Fruit fly (Drosophila melanogaster) whole organism, pupa: ENCODE results near the gene Sulf1.

Experiments
- CG12605 ChIP-seq: fragments of 200-800 bp; sonication (Bioruptor generic); IDR thresholded peaks from 2 replicates; pipeline ENCODE4 v1.3.6; 2022; ENCODE audit warnings: missing biosample characterization, missing genetic modification characterization
- CG9948 ChIP-seq: fragments of 200-800 bp; sonication (Bioruptor generic); optimal IDR thresholded peaks from 2 replicates; lab custom pipeline; 2018; ENCODE audit warnings: missing biosample characterization, mild to moderate bottlenecking, missing genetic modification characterization, moderate library complexity
- Ets98B ChIP-seq: fragments of 200-800 bp; sonication (Bioruptor generic); IDR thresholded peaks from 2 replicates; pipeline ENCODE4 v1.3.6; 2022; ENCODE audit warnings: missing biosample characterization, missing genetic modification characterization
- Pif1B ChIP-seq: fragments of 200-800 bp; sonication (Bioruptor generic); optimal IDR thresholded peaks from 3 replicates; lab custom pipeline; 2016; ENCODE audit warnings: missing biosample characterization, missing genetic modification characterization
- Snoo ChIP-seq: fragments of 200-800 bp; sonication (Bioruptor generic); optimal IDR thresholded peaks from 3 replicates; lab custom pipeline; 2017; ENCODE audit warnings: missing biosample characterization, mild to moderate bottlenecking, missing genetic modification characterization, inconsistent platforms
- rn ChIP-seq: fragments of 200-800 bp; sonication (Bioruptor generic); IDR thresholded peaks from 2 replicates; pipeline ENCODE4 v1.3.6; 2022; ENCODE audit warnings: missing biosample characterization, missing genetic modification characterization

dm6 chr3R:16374101-16374500 lies 34.7 kb upstream of the Sulf1 start:
- no peak for TF ChIP-seq rn
- no peak for TF ChIP-seq Pif1B
- TF ChIP-seq Snoo = no peak
- no peak for TF ChIP-seq CG9948 (tag; lab: Kevin White, UChicago)
- no peak for TF ChIP-seq CG12605 (GFP tag; lab: Robert Waterston, UW)
- TF ChIP-seq Ets98B (GFP tag; lab: Robert Waterston, UW) = no peak
